Worm (Caenorhabditis elegans): ENCODE measurements around the gene prp-19.

ce11 chrIII:5140559-5140958 is 31.3 kb downstream of the prp-19 start:
- TF ChIP-seq Y116A8C.19 (tag; optimal IDR thresholded peaks at IDR 0.05; ENCODE audit: borderline replicate concordance) (no peak), lin-13 (GFP tag; optimal IDR thresholded peaks at IDR 0.05) (no peak), nhr-12 (tag; optimal IDR thresholded peaks at IDR 0.05) (no peak), lin-15B (tag; optimal IDR thresholded peaks at IDR 0.05) (no peak), alr-1 (tag; optimal IDR thresholded peaks at IDR 0.05; ENCODE audit: borderline replicate concordance) (no peak), dsc-1 (tag; optimal IDR thresholded peaks at IDR 0.05) (no peak), C04F5.9 (tag; optimal IDR thresholded peaks at IDR 0.05) (no peak), unc-62 (GFP tag; optimal IDR thresholded peaks at IDR 0.05) (no peak), elt-3 (tag; optimal IDR thresholded peaks at IDR 0.05) (no peak)

All from whole organism, L1 larva.